Worm (Caenorhabditis elegans) whole organism, midembryonic: Measurements from ENCODE around the gene T19C4.1.

ENCODE experiments used
- T22C8.4 ChIP-seq: fragments of 200-800 bp; sonication (Bioruptor generic); IDR thresholded peaks from 2 replicates; pipeline ENCODE4 v1.3.6; 2022; ENCODE audit warnings: missing genetic modification characterization, missing compliant biosample characterization
- cog-1 ChIP-seq: sonication (generic microtip); optimal IDR thresholded peaks from 2 replicates; lab custom pipeline; 2016; ENCODE audit warnings: missing genetic modification characterization, missing compliant biosample characterization
- flt-1 ChIP-seq: fragments of 200-800 bp; sonication (Bioruptor generic); IDR thresholded peaks from 2 replicates; pipeline ENCODE4 v1.3.6; 2022; ENCODE audit warnings: missing genetic modification characterization, missing compliant biosample characterization
- klf-2 ChIP-seq: fragments of 200-800 bp; sonication (Bioruptor generic); conservative IDR thresholded peaks from 2 replicates; pipeline ENCODE4 v1.3.6; 2022; ENCODE audit warnings: missing genetic modification reagents, missing genetic modification characterization, missing compliant biosample characterization
- med-1 ChIP-seq: sonication (generic microtip); optimal IDR thresholded peaks from 2 replicates; lab custom pipeline; 2017; ENCODE audit warnings: missing genetic modification characterization, mild to moderate bottlenecking, missing compliant biosample characterization, antibody characterized with exemption, missing genetic modification reagents; ENCODE audit not compliant: insufficient read depth
- ref-1 ChIP-seq: fragments of 200-800 bp; sonication (Bioruptor generic); conservative IDR thresholded peaks from 2 replicates; pipeline ENCODE4 v1.3.6; 2022; ENCODE audit warnings: missing genetic modification reagents, missing genetic modification characterization, missing compliant biosample characterization
- tab-1 ChIP-seq: fragments of 200-800 bp; sonication (Bioruptor generic); IDR thresholded peaks from 2 replicates; pipeline ENCODE4 v1.3.6; 2022; ENCODE audit warnings: missing genetic modification characterization, missing compliant biosample characterization
- ztf-23 ChIP-seq: fragments of 200-800 bp; sonication (Bioruptor generic); IDR thresholded peaks from 2 replicates; pipeline ENCODE4 v1.3.6; 2022; ENCODE audit warnings: missing genetic modification reagents, missing genetic modification characterization, missing compliant biosample characterization
- ztf-29 ChIP-seq: fragments of 200-800 bp; sonication (Bioruptor generic); IDR thresholded peaks from 2 replicates; pipeline ENCODE4 v1.3.6; 2022; ENCODE audit warnings: missing genetic modification reagents, missing genetic modification characterization, missing compliant biosample characterization

Gene T19C4.1

DNA sequence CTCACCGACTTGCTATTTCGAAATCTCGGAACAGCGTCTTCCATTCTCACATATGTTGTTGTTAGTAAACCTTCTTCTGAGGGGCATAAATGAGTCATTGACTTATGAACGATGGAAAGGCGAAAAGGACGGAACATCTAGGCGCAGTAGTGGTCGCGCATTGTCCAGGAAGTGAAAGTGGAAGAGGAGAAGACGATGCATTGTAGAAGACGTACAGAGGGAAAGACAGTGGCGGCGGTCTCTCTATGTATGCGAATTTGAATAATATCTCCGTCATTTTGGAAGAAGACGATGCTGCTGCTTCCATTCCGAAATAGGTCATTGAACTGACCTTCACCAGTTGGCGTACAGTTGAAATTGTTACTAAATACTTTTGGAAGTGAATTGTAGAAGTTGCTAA lies 48.6 kb downstream of the T19C4.1 start:
- no peak for TF ChIP-seq klf-2 (GFP tag; lab: Robert Waterston, UW)
- no peak for TF ChIP-seq ref-1
- TF ChIP-seq ztf-29, result no peak
- TF ChIP-seq flt-1, result no peak
- no peak for TF ChIP-seq cog-1 (tag; lab: Kevin White, UChicago)
- no peak for TF ChIP-seq ztf-23 (GFP tag; lab: Robert Waterston, UW)
- no peak for TF ChIP-seq T22C8.4 (GFP tag; lab: Robert Waterston, UW)
- TF ChIP-seq med-1 (GFP tag; lab: Kevin White, UChicago), result no peak
- TF ChIP-seq tab-1, result no peak

DNA sequence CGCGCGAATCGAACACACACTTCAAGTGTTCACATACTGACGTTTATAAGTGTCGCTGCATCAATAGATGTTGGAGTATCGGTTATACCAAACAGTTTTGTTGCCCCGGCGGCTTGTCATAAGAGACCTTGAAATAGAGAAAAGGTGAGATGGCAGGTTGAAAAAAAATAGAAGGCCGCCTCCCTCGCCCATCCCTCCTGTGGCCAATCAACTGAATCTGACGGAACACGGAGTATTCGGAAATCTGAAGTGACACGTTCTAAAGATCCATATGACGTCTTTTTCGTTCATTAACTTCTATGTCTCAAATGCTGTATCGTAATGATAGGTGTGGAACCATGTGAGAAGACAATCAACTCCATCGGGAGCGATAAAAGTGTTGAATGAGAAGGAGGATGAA lies 50.0 kb downstream of the T19C4.1 start:
- TF ChIP-seq ztf-23 (GFP tag; lab: Robert Waterston, UW) (no peak), ztf-29 (no peak), med-1 (GFP tag; lab: Kevin White, UChicago) (no peak), klf-2 (GFP tag; lab: Robert Waterston, UW) (no peak), flt-1 (no peak), cog-1 (tag; lab: Kevin White, UChicago) (no peak), T22C8.4 (GFP tag; lab: Robert Waterston, UW) (no peak), ref-1 (no peak), tab-1 (no peak)

DNA sequence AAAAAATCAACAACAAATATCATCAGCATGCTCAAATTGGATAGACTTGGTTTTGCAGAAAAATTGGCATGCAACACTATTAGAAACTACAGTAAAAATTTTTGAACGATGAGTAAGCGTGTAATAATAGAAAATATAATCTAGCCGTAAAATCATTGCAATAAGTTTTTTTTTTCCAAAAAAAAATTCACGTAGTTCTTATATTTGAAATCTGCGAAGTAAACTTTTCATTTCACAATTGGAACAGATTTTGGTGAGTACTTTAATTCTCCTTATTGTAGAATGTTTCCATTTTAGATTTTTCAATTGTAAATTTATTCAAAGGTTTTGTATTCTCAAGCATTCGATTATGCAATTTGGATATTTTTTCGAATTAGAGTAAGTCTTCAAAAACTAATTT lies 50.8 kb downstream of the T19C4.1 start, which contains the start of gene K10D6.3:
Gene K10D6.3, plus strand, starts transcription at position 301 of the 400 bp plus-strand sequence.
- TF ChIP-seq ztf-29 (no peak), ztf-23 (GFP tag; lab: Robert Waterston, UW) (no peak), ref-1 (no peak), flt-1 (no peak), cog-1 (tag; lab: Kevin White, UChicago) (no peak), med-1 (GFP tag; lab: Kevin White, UChicago) (no peak), T22C8.4 (GFP tag; lab: Robert Waterston, UW) (no peak), klf-2 (GFP tag; lab: Robert Waterston, UW) (no peak), tab-1 (no peak)
